Fruit fly (Drosophila melanogaster): ENCODE results near the gene Cpr65Ax1.

The Cpr65Ax1 gene

dm6 chr3L:6181776-6182175 lies 34.0 kb upstream of the Cpr65Ax1 start, which contains the start of gene CG10274 (continued):
- TF ChIP-seq unc-4 (GFP tag; IDR thresholded peaks at IDR 0.05; ENCODE audit: partially characterized antibody) (no peak), Dll (GFP tag; IDR thresholded peaks at IDR 0.05; ENCODE audit: partially characterized antibody) (no peak), CG9727 (GFP tag; optimal IDR thresholded peaks at IDR 0.05) (peak; percentile 76), CG4424 (GFP tag; optimal IDR thresholded peaks at IDR 0.05) (peak; percentile 85), ab (GFP tag; optimal IDR thresholded peaks at IDR 0.05) (peak; percentile 48), Blimp-1 (GFP tag; optimal IDR thresholded peaks at IDR 0.05) (no peak), gcm2 (GFP tag; optimal IDR thresholded peaks at IDR 0.05) (peak; percentile 54), mld (GFP tag; IDR thresholded peaks at IDR 0.05; ENCODE audit: partially characterized antibody) (no peak), CG15073 (GFP tag; optimal IDR thresholded peaks at IDR 0.05) (no peak), her (GFP tag; optimal IDR thresholded peaks at IDR 0.05) (peak; percentile 13), az2 (GFP tag; optimal IDR thresholded peaks at IDR 0.05) (peak; percentile 79), CG16779 (GFP tag; IDR thresholded peaks at IDR 0.05) (no peak), Drgx (GFP tag; IDR thresholded peaks at IDR 0.05) (peak; percentile 37; the same call in 1 of the 2 replicates), Camta (GFP tag; optimal IDR thresholded peaks at IDR 0.05) (peak; percentile 70), CG3995 (GFP tag; optimal IDR thresholded peaks at IDR 0.05) (peak; percentile 79), ase (GFP tag; IDR thresholded peaks at IDR 0.05) (0 out of 3 replicates have a peak, but pooled peaks have one; percentile 13), pho (GFP tag; optimal IDR thresholded peaks at IDR 0.05) (peak; percentile 89), CG10543 (GFP tag; optimal IDR thresholded peaks at IDR 0.05) (peak; percentile 72), Kr (GFP tag; optimal IDR thresholded peaks at IDR 0.05) (no peak), CG17802 (tag; optimal IDR thresholded peaks at IDR 0.05) (peak; percentile 38), esg (GFP tag; conservative IDR thresholded peaks at IDR 0.05) (peak; percentile 54; the same call in 1 of the 2 replicates), CG17361 (GFP tag; IDR thresholded peaks at IDR 0.05) (no peak; the same call in 1 of the 3 replicates), CG18476 (GFP tag; optimal IDR thresholded peaks at IDR 0.05) (peak; percentile 44), Scr (GFP tag; IDR thresholded peaks at IDR 0.05; ENCODE audit: partially characterized antibody) (no peak), crol (GFP tag; IDR thresholded peaks at IDR 0.05) (no peak), CG1024 (GFP tag; IDR thresholded peaks at IDR 0.05) (0 out of 2 replicates have a peak, but pooled peaks have one; percentile 26), CG34376 (GFP tag; optimal IDR thresholded peaks at IDR 0.05) (peak; percentile 41), CG8478 (optimal IDR thresholded peaks at IDR 0.05) (no peak), CG30403 (GFP tag; optimal IDR thresholded peaks at IDR 0.05) (peak; percentile 90), bbx (GFP tag; IDR thresholded peaks at IDR 0.05; ENCODE audit: partially characterized antibody) (no peak), H2.0 (GFP tag; IDR thresholded peaks at IDR 0.05) (peak; percentile 56; the same call in 1 of the 2 replicates), ac (GFP tag; optimal IDR thresholded peaks at IDR 0.05) (no peak), CG1529 (GFP tag; optimal IDR thresholded peaks at IDR 0.05) (no peak), NC2β (GFP tag; optimal IDR thresholded peaks at IDR 0.05) (peak; percentile 23), D19A (tag; optimal IDR thresholded peaks at IDR 0.05) (no peak), pan (optimal IDR thresholded peaks at IDR 0.05) (no peak), pan (GFP tag; optimal IDR thresholded peaks at IDR 0.05 in 1 of 2, IDR thresholded peaks at IDR 0.05 in 1 of 2) (peak in 1 of 2 experiments; percentile 55), CG1603 (tag; optimal IDR thresholded peaks at IDR 0.05) (no peak), ssp (GFP tag; IDR thresholded peaks at IDR 0.05) (peak; percentile 53), odd (GFP tag; optimal IDR thresholded peaks at IDR 0.05) (no peak), CG12942 (GFP tag; optimal IDR thresholded peaks at IDR 0.05) (peak; percentile 72), nerfin-1 (tag; optimal IDR thresholded peaks at IDR 0.05) (peak; percentile 81), CG12391 (tag; optimal IDR thresholded peaks at IDR 0.05) (peak; percentile 89), jumu (GFP tag; optimal IDR thresholded peaks at IDR 0.05) (peak; percentile 64), CG9817 (tag; optimal IDR thresholded peaks at IDR 0.05) (peak; percentile 81), nerfin-2 (GFP tag; IDR thresholded peaks at IDR 0.05; ENCODE audit: partially characterized antibody) (no peak), CG7987 (GFP tag; optimal IDR thresholded peaks at IDR 0.05) (peak; percentile 1), slbo (GFP tag; IDR thresholded peaks at IDR 0.05) (peak; percentile 84), Mes4 (GFP tag; optimal IDR thresholded peaks at IDR 0.05) (peak; percentile 55), crp (GFP tag; optimal IDR thresholded peaks at IDR 0.05) (peak in 1 of 2 experiments; percentile 16), Dp (GFP tag; optimal IDR thresholded peaks at IDR 0.05) (peak; percentile 75)
